Fruit fly (Drosophila melanogaster) Kc167 (cell line): ENCODE results near the gene mor.

ENCODE experiments used
- Sin3A ChIP-seq: fragments of >200 bp; optimal IDR thresholded peaks from 2 replicates; lab custom pipeline; 2018; ENCODE audit warnings: missing external identifiers
- psq ChIP-seq: fragments of >200 bp; optimal IDR thresholded peaks from 2 replicates; lab custom pipeline; 2017; ENCODE audit warnings: missing external identifiers

- no peak for TF ChIP-seq psq (lab: Kevin White, UChicago)
- no peak for TF ChIP-seq Sin3A
These were observed 20.6 kb upstream of the mor start for dm6 chr3R:15993139-15993804.
